Worm (Caenorhabditis elegans) whole organism, L2 larva: ENCODE data around the gene srh-223.

ENCODE experiments used
- F13H6.1 ChIP-seq: sonication (generic microtip); optimal IDR thresholded peaks from 2 replicates; lab custom pipeline; 2016; ENCODE audit warnings: missing genetic modification characterization, missing compliant biosample characterization
- Y55F3AM.14 ChIP-seq: fragments of 200-800 bp; sonication (Bioruptor generic); optimal IDR thresholded peaks from 2 replicates; lab custom pipeline; 2018; ENCODE audit warnings: mild to moderate bottlenecking, missing genetic modification characterization, missing compliant biosample characterization
- alr-1 ChIP-seq: fragments of 150-350 bp; optimal IDR thresholded peaks from 2 replicates; lab custom pipeline; 2014; ENCODE audit warnings: missing biosample characterization, missing genetic modification characterization
- blmp-1 ChIP-seq: sonication (generic microtip); optimal IDR thresholded peaks from 2 replicates; lab custom pipeline; 2017; ENCODE audit warnings: missing genetic modification characterization, mild to moderate bottlenecking, missing compliant biosample characterization, antibody characterized with exemption, moderate library complexity; ENCODE audit not compliant: insufficient read depth
- ceh-16 ChIP-seq: fragments of 150-350 bp; optimal IDR thresholded peaks from 2 replicates; lab custom pipeline; 2014; ENCODE audit warnings: missing biosample characterization, missing genetic modification characterization
- crh-2 ChIP-seq: sonication (generic microtip); optimal IDR thresholded peaks from 2 replicates; lab custom pipeline; 2017; ENCODE audit warnings: missing biosample characterization, missing genetic modification characterization
- dmd-4 ChIP-seq: sonication (generic microtip); optimal IDR thresholded peaks from 2 replicates; lab custom pipeline; 2017; ENCODE audit warnings: missing biosample characterization, missing genetic modification characterization
- elt-1 ChIP-seq: fragments of 150-350 bp; optimal IDR thresholded peaks from 2 replicates; lab custom pipeline; 2014; ENCODE audit warnings: missing biosample characterization, missing genetic modification characterization
- elt-3 ChIP-seq: sonication (generic microtip); optimal IDR thresholded peaks from 2 replicates; lab custom pipeline; 2017; ENCODE audit warnings: missing biosample characterization, missing genetic modification characterization
- fos-1 ChIP-seq: fragments of 150-350 bp; optimal IDR thresholded peaks from 2 replicates; lab custom pipeline; 2014; ENCODE audit warnings: missing biosample characterization, missing genetic modification characterization
- gmeb-1 ChIP-seq: fragments of 150-350 bp; optimal IDR thresholded peaks from 2 replicates; lab custom pipeline; 2014; ENCODE audit warnings: missing biosample characterization, missing genetic modification characterization
- lin-11 ChIP-seq: fragments of 150-350 bp; sonication (generic microtip); optimal IDR thresholded peaks from 2 replicates; lab custom pipeline; 2014; ENCODE audit warnings: missing biosample characterization, missing genetic modification characterization, inconsistent platforms, mixed read lengths
- lin-13 ChIP-seq: fragments of 150-350 bp; optimal IDR thresholded peaks from 2 replicates; lab custom pipeline; 2014; ENCODE audit warnings: missing biosample characterization, missing genetic modification reagents, missing genetic modification characterization
- mab-5 ChIP-seq: fragments of 150-350 bp; optimal IDR thresholded peaks from 2 replicates; lab custom pipeline; 2014; ENCODE audit warnings: missing biosample characterization, missing genetic modification characterization
- nhr-10 ChIP-seq: sonication (generic microtip); optimal IDR thresholded peaks from 2 replicates; lab custom pipeline; 2017; ENCODE audit warnings: missing biosample characterization, missing genetic modification characterization
- nhr-11 ChIP-seq: fragments of 150-350 bp; optimal IDR thresholded peaks from 2 replicates; lab custom pipeline; 2014; ENCODE audit warnings: missing biosample characterization, missing genetic modification characterization
- nhr-23 ChIP-seq: fragments of 150-350 bp; optimal IDR thresholded peaks from 2 replicates; lab custom pipeline; 2014; ENCODE audit warnings: missing biosample characterization, missing genetic modification reagents, missing genetic modification characterization
- nhr-237 ChIP-seq: fragments of 150-350 bp; optimal IDR thresholded peaks from 2 replicates; lab custom pipeline; 2014; ENCODE audit warnings: missing biosample characterization, missing genetic modification characterization
- nhr-25 ChIP-seq: fragments of 150-350 bp; sonication (generic microtip); optimal IDR thresholded peaks from 3 replicates; lab custom pipeline; 2014; ENCODE audit warnings: missing biosample characterization, missing genetic modification characterization
- nhr-6 ChIP-seq: fragments of 150-350 bp; optimal IDR thresholded peaks from 2 replicates; lab custom pipeline; 2014; ENCODE audit warnings: missing biosample characterization, missing genetic modification characterization
- nhr-77 ChIP-seq: fragments of 150-350 bp; optimal IDR thresholded peaks from 2 replicates; lab custom pipeline; 2014; ENCODE audit warnings: missing biosample characterization, missing genetic modification characterization
- peb-1 ChIP-seq: fragments of 150-350 bp; optimal IDR thresholded peaks from 2 replicates; lab custom pipeline; 2014; ENCODE audit warnings: missing biosample characterization, missing genetic modification characterization
- sem-4 ChIP-seq: fragments of 150-350 bp; optimal IDR thresholded peaks from 2 replicates; lab custom pipeline; 2014; ENCODE audit warnings: missing biosample characterization, missing genetic modification reagents, missing genetic modification characterization
- skn-1 ChIP-seq: sonication (generic microtip); optimal IDR thresholded peaks from 2 replicates; lab custom pipeline; 2017; ENCODE audit warnings: missing biosample characterization, missing genetic modification characterization
- sma-3 ChIP-seq: sonication (generic microtip); optimal IDR thresholded peaks from 2 replicates; lab custom pipeline; 2016; ENCODE audit warnings: missing genetic modification reagents, missing genetic modification characterization, missing compliant biosample characterization
- sma-9 ChIP-seq, 2 experiments: fragments of 150-350 bp in 1 of 2; sonication (generic microtip) in 1 of 2; optimal IDR thresholded peaks; 2 replicates each; lab custom pipeline; 2014 to 2016; ENCODE audit warnings: missing genetic modification characterization in 2 of 2, mild to moderate bottlenecking in 1 of 2, missing biosample characterization in 1 of 2, missing compliant biosample characterization in 1 of 2, missing genetic modification reagents in 1 of 2, moderate library complexity in 1 of 2
- snpc-4 ChIP-seq: fragments of 150-350 bp; optimal IDR thresholded peaks from 2 replicates; lab custom pipeline; 2014; ENCODE audit warnings: missing biosample characterization, missing genetic modification characterization
- unc-39 ChIP-seq: fragments of 150-350 bp; optimal IDR thresholded peaks from 2 replicates; lab custom pipeline; 2014; ENCODE audit warnings: missing biosample characterization, missing genetic modification characterization
- zag-1 ChIP-seq: fragments of 150-350 bp; optimal IDR thresholded peaks from 2 replicates; lab custom pipeline; 2014; ENCODE audit warnings: missing biosample characterization, missing genetic modification characterization
- ztf-1 ChIP-seq: fragments of 200-800 bp; sonication (Bioruptor generic); conservative IDR thresholded peaks from 2 replicates; pipeline ENCODE4 v1.3.6; 2022; ENCODE audit warnings: missing genetic modification characterization, missing compliant biosample characterization
- ztf-4 ChIP-seq: fragments of 150-350 bp; optimal IDR thresholded peaks from 2 replicates; lab custom pipeline; 2014; ENCODE audit warnings: missing biosample characterization, missing genetic modification characterization

The srh-223 gene

DNA sequence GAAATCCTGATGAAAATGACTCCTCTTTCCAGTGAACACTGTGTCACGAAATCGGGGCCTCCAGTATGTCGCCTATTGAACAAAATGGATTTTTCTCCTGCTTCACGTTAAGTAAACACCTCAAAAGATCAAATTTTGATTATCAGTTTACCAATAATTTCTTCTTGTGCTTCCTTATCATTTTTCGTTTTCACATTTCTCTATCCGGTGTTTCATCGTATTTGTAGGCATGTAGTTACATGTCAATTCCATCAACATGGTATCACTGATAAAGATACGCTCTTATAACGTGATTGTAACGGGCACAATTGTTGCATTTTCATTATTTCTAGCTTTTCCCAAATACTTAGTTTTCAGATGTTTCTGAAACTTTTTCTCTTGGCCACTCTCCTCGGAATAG, 37.2 kb upstream of the srh-223 start, which contains the start of gene clec-72:
Gene clec-72 (plus strand): TSS at position 358 of the 400 bp plus-strand sequence.
- TF ChIP-seq skn-1 (tag; lab: Kevin White, UChicago) (peak; percentile 11), ztf-4 (tag; lab: Kevin White, UChicago) (no peak), gmeb-1 (peak; percentile 5), sma-9 (GFP tag; optimal IDR thresholded peaks at IDR 0.05; lab: Kevin White, UChicago) (peak; percentile 50), sma-9 (tag; optimal IDR thresholded peaks at IDR 0.05; lab: Kevin White, UChicago) (no peak), nhr-10 (tag; lab: Kevin White, UChicago) (no peak), sma-3 (GFP tag; lab: Kevin White, UChicago) (no peak), crh-2 (tag; lab: Kevin White, UChicago) (peak; percentile 18), fos-1 (tag; lab: Kevin White, UChicago) (peak; percentile 98)

DNA sequence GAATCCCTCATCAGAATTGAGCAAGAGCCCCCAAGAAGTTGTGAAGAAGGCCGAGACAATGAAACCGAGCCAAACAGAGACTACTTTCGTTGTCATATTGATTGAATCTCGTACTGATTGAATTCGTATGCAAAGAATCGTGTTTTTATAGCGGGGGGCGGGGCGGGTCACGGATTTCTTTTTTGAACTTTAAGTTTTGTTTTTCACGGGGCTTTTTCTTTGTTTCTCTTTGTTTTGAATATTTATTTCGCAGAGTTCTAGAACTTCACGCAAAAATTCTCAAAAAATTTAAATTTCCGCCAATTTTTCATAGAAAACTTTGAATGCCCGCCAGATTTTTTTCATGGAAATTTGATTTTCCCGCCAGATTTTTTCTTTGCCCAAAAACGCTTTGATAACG, 25.6 kb upstream of the srh-223 start, which contains the start of gene clec-73:
Gene clec-73 (minus strand): TSS at position 101 of the 400 bp plus-strand sequence.
- TF ChIP-seq ztf-4 (tag; lab: Kevin White, UChicago) (no peak), blmp-1 (tag; lab: Kevin White, UChicago) (no peak), ztf-1 (GFP tag; lab: Robert Waterston, UW) (no peak), nhr-77 (tag; lab: Kevin White, UChicago) (no peak), ceh-16 (no peak), skn-1 (tag; lab: Kevin White, UChicago) (no peak), crh-2 (tag; lab: Kevin White, UChicago) (no peak), sem-4 (tag; lab: Kevin White, UChicago) (no peak), alr-1 (tag; lab: Kevin White, UChicago) (no peak), Y55F3AM.14 (GFP tag; lab: Kevin White, UChicago) (no peak), nhr-23 (tag; lab: Kevin White, UChicago) (no peak), nhr-11 (tag; lab: Kevin White, UChicago) (no peak), nhr-6 (no peak), nhr-25 (no peak), F13H6.1 (tag; lab: Kevin White, UChicago) (no peak), peb-1 (tag; lab: Kevin White, UChicago) (no peak), nhr-237 (tag; lab: Kevin White, UChicago) (no peak), dmd-4 (no peak), unc-39 (tag; lab: Kevin White, UChicago) (no peak)

DNA sequence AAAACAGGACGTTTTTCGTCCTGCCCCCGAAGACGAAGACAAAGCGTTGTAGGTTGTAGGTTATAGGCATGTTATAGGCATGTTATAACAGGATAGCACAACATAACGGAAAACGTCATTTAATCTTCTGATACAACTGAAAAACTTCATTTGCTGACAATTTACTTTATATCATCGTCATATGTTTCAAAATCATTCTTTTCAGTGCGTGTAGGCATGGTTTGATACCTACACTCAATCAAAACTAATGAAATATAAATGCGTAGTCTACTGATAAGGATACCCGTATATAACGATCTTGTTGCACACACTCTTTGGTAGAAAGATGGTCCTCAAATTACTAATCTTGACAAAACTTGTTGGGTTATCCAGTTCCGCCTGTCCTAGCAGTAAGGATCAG, 25.0 kb upstream of the srh-223 start, which contains the start of gene clec-74:
Gene clec-74 (plus strand): TSS at position 301 of the 400 bp plus-strand sequence.
- TF ChIP-seq elt-3 (tag; lab: Kevin White, UChicago), result no peak
- TF ChIP-seq snpc-4 (tag; lab: Kevin White, UChicago), result no peak

- TF ChIP-seq lin-13 (GFP tag; lab: Kevin White, UChicago) (no peak), unc-39 (tag; lab: Kevin White, UChicago) (no peak), nhr-23 (tag; lab: Kevin White, UChicago) (no peak), blmp-1 (tag; lab: Kevin White, UChicago) (no peak), nhr-77 (tag; lab: Kevin White, UChicago) (no peak), zag-1 (tag; lab: Kevin White, UChicago) (no peak)
Measured at ce11 chrIV:3960396-3960795, 21.3 kb upstream of the srh-223 start, which contains the start of gene clec-75. TSS of gene clec-75 (plus strand) at chrIV:3960734.

DNA sequence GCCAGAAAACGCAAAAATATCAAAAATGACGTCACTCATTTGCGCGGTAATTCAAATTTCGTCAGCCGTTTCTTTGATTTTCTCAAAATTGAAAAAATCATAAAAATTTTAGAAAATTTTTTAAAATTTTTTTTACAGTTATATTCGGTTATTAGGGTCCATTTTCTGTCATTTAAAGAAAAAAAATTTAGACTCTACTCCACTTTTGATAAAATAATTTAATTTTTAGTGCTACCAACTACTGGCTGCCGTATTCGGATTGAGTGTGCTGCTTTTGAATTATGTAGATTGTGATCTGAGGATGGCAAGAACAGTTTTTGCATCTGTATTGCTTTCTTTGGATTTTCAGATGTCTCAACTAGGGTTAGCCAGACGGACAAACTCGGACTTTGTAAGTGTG, 19.1 kb upstream of the srh-223 start, which contains the start of gene Y46C8AM.1:
Gene Y46C8AM.1 (plus strand): TSS at position 301 of the 400 bp plus-strand sequence.
- TF ChIP-seq mab-5 (tag; lab: Kevin White, UChicago), result no peak
- no peak for TF ChIP-seq elt-1 (tag; lab: Kevin White, UChicago)
- TF ChIP-seq ztf-1 (GFP tag; lab: Robert Waterston, UW), result no peak
- TF ChIP-seq nhr-23 (tag; lab: Kevin White, UChicago), result no peak
- no peak for TF ChIP-seq lin-11 (tag; lab: Kevin White, UChicago)
- no peak for TF ChIP-seq nhr-6
- TF ChIP-seq sma-3 (GFP tag; lab: Kevin White, UChicago), result no peak
- TF ChIP-seq snpc-4 (tag; lab: Kevin White, UChicago), result no peak
- no peak for TF ChIP-seq skn-1 (tag; lab: Kevin White, UChicago)
